Fruit fly (Drosophila melanogaster): Measurements from ENCODE around the gene CG2540.

CG2540 gene

dm6 chrX:12595100-12595609, 34.5 kb upstream of the CG2540 start:
- TF ChIP-seq jim (GFP tag; optimal IDR thresholded peaks at IDR 0.05) (no peak), Dfd (GFP tag; optimal IDR thresholded peaks at IDR 0.05) (no peak), tai (GFP tag; optimal IDR thresholded peaks at IDR 0.05) (no peak), CrebA (GFP tag; optimal IDR thresholded peaks at IDR 0.05; ENCODE audit: borderline replicate concordance) (no peak), brk (GFP tag; optimal IDR thresholded peaks at IDR 0.05) (no peak), Dif (GFP tag; optimal IDR thresholded peaks at IDR 0.05; ENCODE audit: partially characterized antibody) (no peak), psq (GFP tag; optimal IDR thresholded peaks at IDR 0.05) (no peak), Abd-B (GFP tag; optimal IDR thresholded peaks at IDR 0.05) (no peak), dmrt93B (GFP tag; optimal IDR thresholded peaks at IDR 0.05) (no peak), GATAd (GFP tag; optimal IDR thresholded peaks at IDR 0.05) (no peak), Sp1 (GFP tag; optimal IDR thresholded peaks at IDR 0.05) (no peak), ey (GFP tag; optimal IDR thresholded peaks at IDR 0.05) (no peak), lola (GFP tag; optimal IDR thresholded peaks at IDR 0.05) (no peak), Hr83 (GFP tag; optimal IDR thresholded peaks at IDR 0.05; ENCODE audit: poor library complexity, severe bottlenecking) (no peak), fru (GFP tag; optimal IDR thresholded peaks at IDR 0.05) (no peak), h (GFP tag; optimal IDR thresholded peaks at IDR 0.05) (no peak), Jra (GFP tag; optimal IDR thresholded peaks at IDR 0.05) (no peak), br (GFP tag; optimal IDR thresholded peaks at IDR 0.05) (no peak)

dm6 chrX:12595610-12596336, 33.9 kb upstream of the CG2540 start, which contains the start of the genes CG1824 and Sec16:
CG1824 (minus strand) TSS chrX:12595624.
Sec16 (plus strand) TSS chrX:12596047.
- peak; percentile 28 for TF ChIP-seq Sp1 (GFP tag; optimal IDR thresholded peaks at IDR 0.05)
- TF ChIP-seq N (GFP tag; optimal IDR thresholded peaks at IDR 0.05), result no peak
- no peak for TF ChIP-seq Jra (GFP tag; optimal IDR thresholded peaks at IDR 0.05)
- TF ChIP-seq CG32264 (GFP tag; optimal IDR thresholded peaks at IDR 0.05), result no peak
- no peak for TF ChIP-seq fru (GFP tag; optimal IDR thresholded peaks at IDR 0.05)
- no peak for TF ChIP-seq Abd-B (GFP tag; optimal IDR thresholded peaks at IDR 0.05)
- TF ChIP-seq rgr (GFP tag; optimal IDR thresholded peaks at IDR 0.05), result peak; percentile 26
- TF ChIP-seq HLH106 (tag; optimal IDR thresholded peaks at IDR 0.05), result peak; percentile 66
- peak; percentile 54 for TF ChIP-seq dmrt93B (GFP tag; optimal IDR thresholded peaks at IDR 0.05)
- TF ChIP-seq sv (GFP tag; optimal IDR thresholded peaks at IDR 0.05), result peak; percentile 19
- no peak for TF ChIP-seq GATAd (GFP tag; optimal IDR thresholded peaks at IDR 0.05)
- TF ChIP-seq foxo (GFP tag; optimal IDR thresholded peaks at IDR 0.05), result peak in 1 of 2 experiments; percentile 61
- TF ChIP-seq CG9705 (GFP tag; optimal IDR thresholded peaks at IDR 0.05), result peak; percentile 30
- no peak for TF ChIP-seq Myc (optimal IDR thresholded peaks at IDR 0.05)
- TF ChIP-seq psq (GFP tag; optimal IDR thresholded peaks at IDR 0.05), result peak; percentile 37
- TF ChIP-seq dl (GFP tag; optimal IDR thresholded peaks at IDR 0.05; ENCODE audit: insufficient read depth in 1 of 2, partially characterized antibody in 2 of 2), result no peak
- peak; percentile 27 for TF ChIP-seq woc (GFP tag; optimal IDR thresholded peaks at IDR 0.05)
- peak; percentile 34 for TF ChIP-seq Hr83 (GFP tag; optimal IDR thresholded peaks at IDR 0.05; ENCODE audit: poor library complexity, severe bottlenecking)
- TF ChIP-seq Vsx2 (GFP tag; optimal IDR thresholded peaks at IDR 0.05; ENCODE audit: partially characterized antibody), result peak; percentile 96
- TF ChIP-seq ey (GFP tag; optimal IDR thresholded peaks at IDR 0.05), result peak; percentile 12

- no peak for TF ChIP-seq Hnf4 (GFP tag; optimal IDR thresholded peaks at IDR 0.05)
- TF ChIP-seq ey (GFP tag; optimal IDR thresholded peaks at IDR 0.05), result no peak
- no peak for TF ChIP-seq jim (GFP tag; optimal IDR thresholded peaks at IDR 0.05)
- TF ChIP-seq tai (GFP tag; optimal IDR thresholded peaks at IDR 0.05), result no peak
- peak; percentile 36 for TF ChIP-seq Jra (GFP tag; optimal IDR thresholded peaks at IDR 0.05)
- TF ChIP-seq dsf (GFP tag; optimal IDR thresholded peaks at IDR 0.05; ENCODE audit: borderline replicate concordance), result no peak
- no peak for TF ChIP-seq foxo (GFP tag; optimal IDR thresholded peaks at IDR 0.05)
- TF ChIP-seq rgr (GFP tag; optimal IDR thresholded peaks at IDR 0.05), result peak; percentile 73
- TF ChIP-seq h (GFP tag; optimal IDR thresholded peaks at IDR 0.05), result peak; percentile 12
- peak; percentile 14 for TF ChIP-seq psq (GFP tag; optimal IDR thresholded peaks at IDR 0.05)
- TF ChIP-seq Rel (GFP tag; optimal IDR thresholded peaks at IDR 0.05), result peak; percentile 4
- peak; percentile 63 for TF ChIP-seq Rel (tag; optimal IDR thresholded peaks at IDR 0.05)
- TF ChIP-seq Dfd (GFP tag; optimal IDR thresholded peaks at IDR 0.05), result no peak
- peak; percentile 4 for TF ChIP-seq HLH106 (tag; optimal IDR thresholded peaks at IDR 0.05)
- no peak for TF ChIP-seq woc (GFP tag; optimal IDR thresholded peaks at IDR 0.05)
- peak; percentile 95 for TF ChIP-seq Sp1 (GFP tag; optimal IDR thresholded peaks at IDR 0.05)
- no peak for TF ChIP-seq usp (GFP tag; optimal IDR thresholded peaks at IDR 0.05)
- no peak for TF ChIP-seq Hr83 (GFP tag; optimal IDR thresholded peaks at IDR 0.05; ENCODE audit: poor library complexity, severe bottlenecking)
- no peak for TF ChIP-seq Abd-B (GFP tag; optimal IDR thresholded peaks at IDR 0.05)
- TF ChIP-seq sv (GFP tag; optimal IDR thresholded peaks at IDR 0.05), result no peak
- TF ChIP-seq dl (GFP tag; optimal IDR thresholded peaks at IDR 0.05; ENCODE audit: insufficient read depth in 1 of 2, partially characterized antibody in 2 of 2), result no peak
- TF ChIP-seq sage (GFP tag; optimal IDR thresholded peaks at IDR 0.05), result no peak
- TF ChIP-seq N (GFP tag; optimal IDR thresholded peaks at IDR 0.05), result no peak
- TF ChIP-seq OdsH (GFP tag; optimal IDR thresholded peaks at IDR 0.05), result no peak
- no peak for TF ChIP-seq Mio (GFP tag; optimal IDR thresholded peaks at IDR 0.05)
- peak; percentile 31 for TF ChIP-seq br (GFP tag; optimal IDR thresholded peaks at IDR 0.05)
- TF ChIP-seq CG9705 (GFP tag; optimal IDR thresholded peaks at IDR 0.05), result no peak
- no peak for TF ChIP-seq dmrt93B (GFP tag; optimal IDR thresholded peaks at IDR 0.05)
- no peak for TF ChIP-seq pan (optimal IDR thresholded peaks at IDR 0.05)
- TF ChIP-seq Hr78 (GFP tag; optimal IDR thresholded peaks at IDR 0.05), result no peak
- TF ChIP-seq fru (GFP tag; optimal IDR thresholded peaks at IDR 0.05), result no peak
- TF ChIP-seq Myc (optimal IDR thresholded peaks at IDR 0.05), result no peak
- peak; percentile 46 for TF ChIP-seq CG32264 (GFP tag; optimal IDR thresholded peaks at IDR 0.05)
Observed at dm6 chrX:12596353-12597107, 33.1 kb upstream of the CG2540 start.
